Worm (Caenorhabditis elegans) whole organism, L3 larva: ENCODE results near the gene Y105C5A.12.
A peak's percentile ranks its signal among the peaks of the same experiment; 100 is the strongest.
"Not testable (repeated sequence)": the region's sequence is repeated elsewhere in the genome, so short reads cannot be mapped to it uniquely, and the experiment has no call there.

ENCODE experiments used
- R02D3.7 ChIP-seq: fragments of 150-350 bp; optimal IDR thresholded peaks from 2 replicates; lab custom pipeline; 2014; ENCODE audit warnings: missing biosample characterization, missing genetic modification characterization
- ZK546.5 ChIP-seq: sonication (generic microtip); optimal IDR thresholded peaks from 2 replicates; lab custom pipeline; 2017; ENCODE audit warnings: missing biosample characterization, missing genetic modification characterization
- ama-1 ChIP-seq: fragments of 150-350 bp; optimal IDR thresholded peaks from 2 replicates; lab custom pipeline; 2018
- ceh-16 ChIP-seq: sonication (generic microtip); optimal IDR thresholded peaks from 2 replicates; lab custom pipeline; 2017; ENCODE audit warnings: missing biosample characterization, missing genetic modification characterization
- ceh-28 ChIP-seq: fragments of 150-350 bp; optimal IDR thresholded peaks from 2 replicates; lab custom pipeline; 2014; ENCODE audit warnings: missing biosample characterization, missing genetic modification reagents, missing genetic modification characterization
- ceh-82 ChIP-seq: fragments of 150-350 bp; optimal IDR thresholded peaks from 2 replicates; lab custom pipeline; 2014; ENCODE audit warnings: missing biosample characterization, missing genetic modification characterization
- ceh-9 ChIP-seq: sonication (generic microtip); optimal IDR thresholded peaks from 2 replicates; lab custom pipeline; 2018; ENCODE audit warnings: missing biosample characterization, missing genetic modification characterization
- daf-12 ChIP-seq: fragments of 150-350 bp; optimal IDR thresholded peaks from 2 replicates; lab custom pipeline; 2014; ENCODE audit warnings: missing biosample characterization, missing genetic modification reagents, missing genetic modification characterization
- egl-5 ChIP-seq: fragments of 150-350 bp; optimal IDR thresholded peaks from 2 replicates; lab custom pipeline; 2017; ENCODE audit warnings: missing biosample characterization, missing genetic modification reagents, missing genetic modification characterization, inconsistent platforms
- elt-2 ChIP-seq: sonication (generic microtip); optimal IDR thresholded peaks from 2 replicates; lab custom pipeline; 2016; ENCODE audit warnings: missing genetic modification reagents, mild to moderate bottlenecking, missing genetic modification characterization, missing compliant biosample characterization
- elt-3 ChIP-seq, 3 experiments: fragments of 150-350 bp in 1 of 3; sonication (generic microtip) in 2 of 3; optimal IDR thresholded peaks; 2 replicates in 2 of 3; 4 replicates in 1 of 3; lab custom pipeline; 2014 to 2017; ENCODE audit warnings: missing biosample characterization in 3 of 3, missing genetic modification characterization in 3 of 3
- eor-1 ChIP-seq, 2 experiments: fragments of 150-350 bp; optimal IDR thresholded peaks; 2 replicates each; lab custom pipeline; 2014 to 2018; ENCODE audit warnings: missing biosample characterization in 2 of 2, missing genetic modification characterization in 2 of 2
- fkh-10 ChIP-seq: sonication (generic microtip); optimal IDR thresholded peaks from 2 replicates; lab custom pipeline; 2017; ENCODE audit warnings: missing biosample characterization, missing genetic modification reagents, missing genetic modification characterization
- fos-1 ChIP-seq: fragments of 150-350 bp; optimal IDR thresholded peaks from 2 replicates; lab custom pipeline; 2014; ENCODE audit warnings: missing biosample characterization, missing genetic modification characterization
- jun-1 ChIP-seq: fragments of 150-350 bp; optimal IDR thresholded peaks from 2 replicates; lab custom pipeline; 2014; ENCODE audit warnings: missing biosample characterization, missing genetic modification reagents, missing genetic modification characterization
- lin-15B ChIP-seq: fragments of 150-350 bp; optimal IDR thresholded peaks from 2 replicates; lab custom pipeline; 2014; ENCODE audit warnings: missing biosample characterization, missing genetic modification characterization
- lsy-12 ChIP-seq: sonication (generic microtip); optimal IDR thresholded peaks from 2 replicates; lab custom pipeline; 2016; ENCODE audit warnings: mild to moderate bottlenecking, missing genetic modification characterization, missing compliant biosample characterization
- mdl-1 ChIP-seq: fragments of 150-350 bp; optimal IDR thresholded peaks from 2 replicates; lab custom pipeline; 2014; ENCODE audit warnings: missing biosample characterization, missing genetic modification characterization
- mml-1 ChIP-seq: fragments of 150-350 bp; sonication (generic microtip); optimal IDR thresholded peaks from 3 replicates; lab custom pipeline; 2014; ENCODE audit warnings: missing biosample characterization, missing genetic modification characterization
- nfya-1 ChIP-seq: sonication (generic microtip); optimal IDR thresholded peaks from 2 replicates; lab custom pipeline; 2017; ENCODE audit warnings: missing genetic modification characterization, mild to moderate bottlenecking, missing compliant biosample characterization, antibody characterized with exemption, moderate library complexity; ENCODE audit not compliant: insufficient read depth
- nhr-11 ChIP-seq: fragments of 150-350 bp; optimal IDR thresholded peaks from 2 replicates; lab custom pipeline; 2014; ENCODE audit warnings: missing biosample characterization, missing genetic modification characterization
- nhr-12 ChIP-seq: fragments of 150-350 bp; optimal IDR thresholded peaks from 2 replicates; lab custom pipeline; 2014; ENCODE audit warnings: missing biosample characterization, missing genetic modification characterization
- nhr-23 ChIP-seq: fragments of 150-350 bp; optimal IDR thresholded peaks from 2 replicates; lab custom pipeline; 2014; ENCODE audit warnings: missing biosample characterization, missing genetic modification reagents, missing genetic modification characterization
- nhr-237 ChIP-seq: fragments of 150-350 bp; optimal IDR thresholded peaks from 2 replicates; lab custom pipeline; 2014; ENCODE audit warnings: missing biosample characterization, missing genetic modification characterization
- nhr-25 ChIP-seq: sonication (generic microtip); optimal IDR thresholded peaks from 2 replicates; lab custom pipeline; 2017; ENCODE audit warnings: missing biosample characterization, missing genetic modification characterization
- nhr-28 ChIP-seq: fragments of 150-350 bp; optimal IDR thresholded peaks from 2 replicates; lab custom pipeline; 2014; ENCODE audit warnings: missing biosample characterization, missing genetic modification characterization
- nhr-77 ChIP-seq: fragments of 150-350 bp; optimal IDR thresholded peaks from 2 replicates; lab custom pipeline; 2014; ENCODE audit warnings: missing biosample characterization, missing genetic modification characterization
- pha-4 ChIP-seq: fragments of 150-350 bp; optimal IDR thresholded peaks from 2 replicates; lab custom pipeline; 2014; ENCODE audit warnings: missing biosample characterization, missing genetic modification reagents, missing genetic modification characterization
- pqm-1 ChIP-seq: fragments of 150-350 bp; optimal IDR thresholded peaks from 2 replicates; lab custom pipeline; 2017; ENCODE audit warnings: missing biosample characterization, missing genetic modification characterization, inconsistent platforms
- skn-1 ChIP-seq: fragments of 150-350 bp; optimal IDR thresholded peaks from 2 replicates; lab custom pipeline; 2014; ENCODE audit warnings: missing biosample characterization, missing genetic modification characterization
- snpc-4 ChIP-seq: fragments of 150-350 bp; optimal IDR thresholded peaks from 2 replicates; lab custom pipeline; 2014; ENCODE audit warnings: missing biosample characterization, missing genetic modification characterization
- tbx-2 ChIP-seq: sonication (generic microtip); optimal IDR thresholded peaks from 2 replicates; lab custom pipeline; 2016; ENCODE audit warnings: mild to moderate bottlenecking, missing genetic modification characterization, missing compliant biosample characterization
- unc-39 ChIP-seq: sonication (generic microtip); optimal IDR thresholded peaks from 4 replicates; lab custom pipeline; 2017; ENCODE audit warnings: missing biosample characterization, missing genetic modification characterization
- zag-1 ChIP-seq: fragments of 150-350 bp; optimal IDR thresholded peaks from 2 replicates; lab custom pipeline; 2014; ENCODE audit warnings: missing biosample characterization, missing genetic modification characterization
- ztf-4 ChIP-seq: fragments of 150-350 bp; optimal IDR thresholded peaks from 2 replicates; lab custom pipeline; 2014; ENCODE audit warnings: missing biosample characterization, missing genetic modification characterization

The Y105C5A.12 gene

ce11 chrIV:15639223-15639622 lies 2.4 kb downstream of the Y105C5A.12 start:
- TF ChIP-seq zag-1 (no peak), tbx-2 (tag; lab: Kevin White, UChicago) (no peak), fos-1 (tag; lab: Kevin White, UChicago) (no peak), snpc-4 (no peak), jun-1 (tag; lab: Kevin White, UChicago) (no peak), elt-3 (tag; optimal IDR thresholded peaks at IDR 0.05; lab: Kevin White, UChicago) (no peak)

ce11 chrIV:15635462-15635861 lies 6.1 kb downstream of the Y105C5A.12 start, which contains the start of gene Y105C5A.10:
Y105C5A.10 (plus strand) TSS chrIV:15635762.
- not testable (repeated sequence) for TF ChIP-seq mdl-1; lin-15B (tag; lab: Kevin White, UChicago); fos-1 (tag; lab: Kevin White, UChicago)

- peak; percentile 30 for TF ChIP-seq nfya-1 (tag; lab: Kevin White, UChicago)
- TF ChIP-seq, all 47 proteins: peak for 1; not testable (repeated sequence) for 46
Observed at ce11 chrIV:15634240-15634789, 7.3 kb downstream of the Y105C5A.12 start, which contains the start of gene Y105C5A.1274. Y105C5A.1274 (plus strand) TSS chrIV:15634739.

- TF ChIP-seq tbx-2 (tag; lab: Kevin White, UChicago) (no peak), nhr-25 (tag; lab: Kevin White, UChicago) (no peak), nhr-77 (tag; lab: Kevin White, UChicago) (no peak), ZK546.5 (tag; lab: Kevin White, UChicago) (no peak)
- TF ChIP-seq, all 47 proteins: peak for 0
Observed at ce11 chrIV:15631217-15631616, 10.4 kb downstream of the Y105C5A.12 start, which contains the start of gene Y105C5A.9. Y105C5A.9 (plus strand) TSS chrIV:15631517.

ce11 chrIV:15617667-15618066 lies 23.9 kb downstream of the Y105C5A.12 start:
- no peak for TF ChIP-seq ama-1
- no peak for TF ChIP-seq ceh-28 (tag; lab: Kevin White, UChicago)
- no peak for TF ChIP-seq ceh-82 (tag; lab: Kevin White, UChicago)
- no peak for TF ChIP-seq tbx-2 (tag; lab: Kevin White, UChicago)
- TF ChIP-seq, all 47 proteins: peak for 0

ce11 chrIV:15616971-15617370 lies 24.6 kb downstream of the Y105C5A.12 start, which contains the start of gene Y105C5A.8:
Y105C5A.8 (minus strand) TSS chrIV:15617071.
- TF ChIP-seq nhr-11 (tag; lab: Kevin White, UChicago) (no peak), nhr-23 (tag; lab: Kevin White, UChicago) (no peak), fkh-10 (GFP tag; lab: Kevin White, UChicago) (no peak), ceh-16 (no peak), ama-1 (no peak), R02D3.7 (no peak), unc-39 (no peak), nhr-28 (tag; lab: Kevin White, UChicago) (no peak), lin-15B (tag; lab: Kevin White, UChicago) (no peak), mdl-1 (no peak), nhr-237 (tag; lab: Kevin White, UChicago) (no peak), elt-3 (tag; optimal IDR thresholded peaks at IDR 0.05; lab: Kevin White, UChicago) (no peak), nhr-77 (tag; lab: Kevin White, UChicago) (no peak), eor-1 (tag; optimal IDR thresholded peaks at IDR 0.05; lab: Kevin White, UChicago) (no peak), ceh-9 (no peak), ceh-28 (tag; lab: Kevin White, UChicago) (no peak), pha-4 (tag; lab: Kevin White, UChicago) (no peak), elt-2 (tag; lab: Kevin White, UChicago) (no peak), mml-1 (no peak)

ce11 chrIV:15613141-15613540 lies 28.5 kb downstream of the Y105C5A.12 start:
- no peak for TF ChIP-seq nhr-23 (tag; lab: Kevin White, UChicago)
- TF ChIP-seq ama-1: no peak
- TF ChIP-seq ztf-4 (tag; lab: Kevin White, UChicago): no peak
- TF ChIP-seq skn-1 (tag; lab: Kevin White, UChicago): no peak
- TF ChIP-seq daf-12 (tag; lab: Kevin White, UChicago): no peak
- TF ChIP-seq nhr-237 (tag; lab: Kevin White, UChicago): no peak
- TF ChIP-seq pha-4 (tag; lab: Kevin White, UChicago): no peak
- no peak for TF ChIP-seq elt-3 (tag; optimal IDR thresholded peaks at IDR 0.05; lab: Kevin White, UChicago)
- no peak for TF ChIP-seq ceh-28 (tag; lab: Kevin White, UChicago)
- TF ChIP-seq egl-5 (tag; lab: Kevin White, UChicago): no peak
- no peak for TF ChIP-seq nhr-28 (tag; lab: Kevin White, UChicago)
- TF ChIP-seq eor-1 (tag; optimal IDR thresholded peaks at IDR 0.05; lab: Kevin White, UChicago): no peak
- no peak for TF ChIP-seq mml-1
- TF ChIP-seq zag-1: no peak
- no peak for TF ChIP-seq nhr-77 (tag; lab: Kevin White, UChicago)
- no peak for TF ChIP-seq pqm-1 (tag; lab: Kevin White, UChicago)
- TF ChIP-seq nhr-12: no peak
- no peak for TF ChIP-seq lsy-12 (tag; lab: Kevin White, UChicago)
- TF ChIP-seq unc-39: no peak
- TF ChIP-seq ceh-82 (tag; lab: Kevin White, UChicago): no peak
